Worm (Caenorhabditis elegans) whole organism, L1 larva: Measurements from ENCODE around the gene soc-1.

Source experiments
- C04F5.9 ChIP-seq: sonication (generic microtip); optimal IDR thresholded peaks from 2 replicates; lab custom pipeline; 2016; ENCODE audit warnings: missing genetic modification characterization, missing compliant biosample characterization
- mep-1 ChIP-seq: fragments of 150-350 bp; optimal IDR thresholded peaks from 2 replicates; lab custom pipeline; 2014; ENCODE audit warnings: missing biosample characterization, missing genetic modification characterization
- sptf-1 ChIP-seq: fragments of 150-350 bp; optimal IDR thresholded peaks from 2 replicates; lab custom pipeline; 2014; ENCODE audit warnings: missing biosample characterization, missing genetic modification characterization
- xbp-1 ChIP-seq: sonication (generic microtip); optimal IDR thresholded peaks from 2 replicates; lab custom pipeline; 2016; ENCODE audit warnings: missing genetic modification characterization, missing compliant biosample characterization

ce11 chrV:4630267-4630666 lies 12.5 kb upstream of the soc-1 start:
- TF ChIP-seq xbp-1 (tag; lab: Kevin White, UChicago) (no peak), mep-1 (tag; lab: Kevin White, UChicago) (peak; percentile 24), sptf-1 (tag; lab: Kevin White, UChicago) (no peak), C04F5.9 (tag; lab: Kevin White, UChicago) (no peak)
